Worm (Caenorhabditis elegans) whole organism, L1 larva: ENCODE data around the gene rom-1.

Experiments used
- elt-3 ChIP-seq, 6 experiments: fragments of 150-350 bp in 1 of 6; sonication (generic microtip); optimal IDR thresholded peaks; 2 replicates each; lab custom pipeline; 2017 to 2018; ENCODE audit warnings: missing biosample characterization in 6 of 6, missing genetic modification characterization in 6 of 6, inconsistent platforms in 1 of 6
- lin-13 ChIP-seq: fragments of 150-350 bp; optimal IDR thresholded peaks from 2 replicates; lab custom pipeline; 2014; ENCODE audit warnings: missing biosample characterization, missing genetic modification reagents, missing genetic modification characterization
- snpc-4 ChIP-seq: fragments of 150-350 bp; optimal IDR thresholded peaks from 2 replicates; lab custom pipeline; 2014; ENCODE audit warnings: missing biosample characterization, missing genetic modification characterization

- TF ChIP-seq elt-3 (tag; optimal IDR thresholded peaks at IDR 0.05; lab: Kevin White, UChicago) = no peak
- TF ChIP-seq snpc-4 = no peak
- TF ChIP-seq lin-13 = no peak
These were observed 25.0 kb upstream of the rom-1 start for ce11 chrIII:4881955-4882354.
